Fruit fly (Drosophila melanogaster) whole organism, pupa: ENCODE results near the gene mura.
A peak's percentile ranks its signal among the peaks of the same experiment; 100 is the strongest.

Experiments
- CG10348 ChIP-seq: fragments of 200-800 bp; sonication (Bioruptor generic); IDR thresholded peaks from 2 replicates; pipeline ENCODE4 v1.3.6; 2022; ENCODE audit warnings: missing biosample characterization, missing genetic modification characterization
- CG12605 ChIP-seq: fragments of 200-800 bp; sonication (Bioruptor generic); IDR thresholded peaks from 2 replicates; pipeline ENCODE4 v1.3.6; 2022; ENCODE audit warnings: missing biosample characterization, missing genetic modification characterization
- CG13204 ChIP-seq: fragments of 200-800 bp; sonication (Bioruptor generic); optimal IDR thresholded peaks from 2 replicates; lab custom pipeline; 2018; ENCODE audit warnings: missing biosample characterization, mild to moderate bottlenecking, missing genetic modification characterization, moderate library complexity
- CG14655 ChIP-seq: fragments of 200-800 bp; sonication (Bioruptor generic); optimal IDR thresholded peaks from 3 replicates; lab custom pipeline; 2017; ENCODE audit warnings: mild to moderate bottlenecking, missing biosample characterization, missing genetic modification reagents, missing genetic modification characterization
- CG15710 ChIP-seq: fragments of 200-800 bp; sonication (Bioruptor generic); optimal IDR thresholded peaks from 2 replicates; lab custom pipeline; 2018; ENCODE audit warnings: missing biosample characterization, mild to moderate bottlenecking, missing genetic modification characterization, moderate library complexity
- CG17806 ChIP-seq: fragments of 200-800 bp; sonication (Bioruptor generic); optimal IDR thresholded peaks from 2 replicates; lab custom pipeline; 2018; ENCODE audit warnings: missing biosample characterization, mild to moderate bottlenecking, missing genetic modification characterization, moderate library complexity
- CG32121 ChIP-seq: fragments of 200-800 bp; sonication (Bioruptor generic); IDR thresholded peaks from 2 replicates; pipeline ENCODE4 v1.3.6; 2022; ENCODE audit warnings: missing biosample characterization, missing genetic modification characterization
- CG34367 ChIP-seq: fragments of 200-800 bp; sonication (Bioruptor generic); optimal IDR thresholded peaks from 2 replicates; lab custom pipeline; 2018; ENCODE audit warnings: missing biosample characterization, mild to moderate bottlenecking, missing genetic modification characterization
- CG4496 ChIP-seq: fragments of 200-800 bp; sonication (Bioruptor generic); IDR thresholded peaks from 3 replicates; pipeline ENCODE4 v1.3.6; 2022; ENCODE audit warnings: missing biosample characterization, missing genetic modification characterization
- CG8159 ChIP-seq: fragments of 200-800 bp; sonication (Bioruptor generic); optimal IDR thresholded peaks from 3 replicates; lab custom pipeline; 2018; ENCODE audit warnings: missing biosample characterization, mild to moderate bottlenecking, missing genetic modification characterization, moderate library complexity
- CG8301 ChIP-seq: fragments of 200-800 bp; sonication (Bioruptor generic); optimal IDR thresholded peaks from 2 replicates; lab custom pipeline; 2018; ENCODE audit warnings: missing biosample characterization, mild to moderate bottlenecking, missing genetic modification characterization
- CG9948 ChIP-seq: fragments of 200-800 bp; sonication (Bioruptor generic); optimal IDR thresholded peaks from 2 replicates; lab custom pipeline; 2018; ENCODE audit warnings: missing biosample characterization, mild to moderate bottlenecking, missing genetic modification characterization, moderate library complexity
- D1 ChIP-seq: fragments of 200-800 bp; sonication (Bioruptor generic); optimal IDR thresholded peaks from 2 replicates; lab custom pipeline; 2018; ENCODE audit warnings: missing biosample characterization, mild to moderate bottlenecking, missing genetic modification characterization, moderate library complexity
- EcR ChIP-seq: fragments of 200-800 bp; sonication (Bioruptor generic); optimal IDR thresholded peaks from 3 replicates; lab custom pipeline; 2019; ENCODE audit warnings: missing biosample characterization, missing genetic modification characterization, mild to moderate bottlenecking, moderate library complexity, missing genetic modification reagents
- Ets98B ChIP-seq: fragments of 200-800 bp; sonication (Bioruptor generic); IDR thresholded peaks from 2 replicates; pipeline ENCODE4 v1.3.6; 2022; ENCODE audit warnings: missing biosample characterization, missing genetic modification characterization
- Pif1A ChIP-seq: fragments of 200-800 bp; sonication (Bioruptor generic); optimal IDR thresholded peaks from 3 replicates; lab custom pipeline; 2016; ENCODE audit warnings: missing biosample characterization, missing genetic modification characterization
- Pif1B ChIP-seq: fragments of 200-800 bp; sonication (Bioruptor generic); optimal IDR thresholded peaks from 3 replicates; lab custom pipeline; 2016; ENCODE audit warnings: missing biosample characterization, missing genetic modification characterization
- Snoo ChIP-seq: fragments of 200-800 bp; sonication (Bioruptor generic); optimal IDR thresholded peaks from 3 replicates; lab custom pipeline; 2017; ENCODE audit warnings: missing biosample characterization, mild to moderate bottlenecking, missing genetic modification characterization, inconsistent platforms
- fd96Ca ChIP-seq: fragments of 200-800 bp; sonication (Bioruptor generic); IDR thresholded peaks from 3 replicates; pipeline ENCODE4 v1.3.6; 2022; ENCODE audit warnings: missing biosample characterization, missing genetic modification characterization
- gl ChIP-seq: fragments of 200-800 bp; sonication (Bioruptor generic); optimal IDR thresholded peaks from 2 replicates; lab custom pipeline; 2018; ENCODE audit warnings: missing biosample characterization, mild to moderate bottlenecking, missing genetic modification characterization
- rn ChIP-seq: fragments of 200-800 bp; sonication (Bioruptor generic); IDR thresholded peaks from 2 replicates; pipeline ENCODE4 v1.3.6; 2022; ENCODE audit warnings: missing biosample characterization, missing genetic modification characterization

Gene mura

dm6 chr3R:9529913-9530312 is 21.7 kb downstream of the mura start:
- TF ChIP-seq CG4496 (no peak), Pif1A (GFP tag; lab: Kevin White, UChicago) (no peak), EcR (GFP tag; lab: Kevin White, UChicago) (no peak)

- no peak for TF ChIP-seq Pif1A (GFP tag; lab: Kevin White, UChicago)
- no peak for TF ChIP-seq Pif1B
- TF ChIP-seq CG4496 = no peak
- no peak for TF ChIP-seq CG17806
- no peak for TF ChIP-seq CG12605 (GFP tag; lab: Robert Waterston, UW)
- TF ChIP-seq fd96Ca = no peak
- no peak for TF ChIP-seq CG34367 (tag; lab: Kevin White, UChicago)
- no peak for TF ChIP-seq Snoo (tag; lab: Kevin White, UChicago)
- no peak for TF ChIP-seq CG8301 (tag; lab: Kevin White, UChicago)
- TF ChIP-seq gl (tag; lab: Kevin White, UChicago) = no peak
- TF ChIP-seq Ets98B (GFP tag; lab: Robert Waterston, UW) = no peak
These were observed 22.2 kb downstream of the mura start for dm6 chr3R:9529387-9529897.

dm6 chr3R:9527907-9528842 is 23.4 kb downstream of the mura start:
- TF ChIP-seq Snoo (tag; lab: Kevin White, UChicago) = peak; percentile 79
- no peak for TF ChIP-seq CG15710 (tag; lab: Kevin White, UChicago)
- peak; percentile 84 for TF ChIP-seq CG8301 (tag; lab: Kevin White, UChicago)
- peak; percentile 94 for TF ChIP-seq CG32121 (GFP tag; lab: Robert Waterston, UW)
- TF ChIP-seq CG34367 (tag; lab: Kevin White, UChicago) = no peak
- peak; percentile 80 for TF ChIP-seq rn (GFP tag; lab: Robert Waterston, UW)
- peak; percentile 76 for TF ChIP-seq CG9948 (tag; lab: Kevin White, UChicago)
- peak; percentile 97 for TF ChIP-seq CG4496
- peak; percentile 82 for TF ChIP-seq CG17806
- TF ChIP-seq Ets98B (GFP tag; lab: Robert Waterston, UW) = peak; percentile 96
- TF ChIP-seq fd96Ca = peak; percentile 97
- TF ChIP-seq gl (tag; lab: Kevin White, UChicago) = peak; percentile 62
- TF ChIP-seq CG12605 (GFP tag; lab: Robert Waterston, UW) = peak; percentile 88
- peak; percentile 71 for TF ChIP-seq CG10348 (GFP tag; lab: Robert Waterston, UW)
- no peak for TF ChIP-seq CG13204 (GFP tag; lab: Kevin White, UChicago)
- peak; percentile 91 for TF ChIP-seq Pif1A (GFP tag; lab: Kevin White, UChicago)
- TF ChIP-seq CG14655 (GFP tag; lab: Kevin White, UChicago) = no peak

- TF ChIP-seq CG8301 (tag; lab: Kevin White, UChicago) = no peak
- no peak for TF ChIP-seq CG8159 (tag; lab: Kevin White, UChicago)
- no peak for TF ChIP-seq Snoo (tag; lab: Kevin White, UChicago)
- no peak for TF ChIP-seq Pif1B
- TF ChIP-seq CG34367 (tag; lab: Kevin White, UChicago) = no peak
- no peak for TF ChIP-seq CG15710 (tag; lab: Kevin White, UChicago)
- TF ChIP-seq CG4496 = no peak
- TF ChIP-seq CG9948 (tag; lab: Kevin White, UChicago) = no peak
- TF ChIP-seq CG10348 (GFP tag; lab: Robert Waterston, UW) = no peak
- TF ChIP-seq CG17806 = no peak
These were observed 35.2 kb downstream of the mura start for dm6 chr3R:9516400-9516852.

dm6 chr3R:9515860-9516344 is 35.7 kb downstream of the mura start, which contains the start of the genes mRpL47, CG8176 and Kdm3:
Gene mRpL47, minus strand, starts transcription at chr3R:9515908.
Gene CG8176, plus strand, starts transcription at chr3R:9516007.
Gene Kdm3, plus strand, starts transcription at chr3R:9516007.
- peak; percentile 13 for TF ChIP-seq CG15710 (tag; lab: Kevin White, UChicago)
- no peak for TF ChIP-seq CG12605 (GFP tag; lab: Robert Waterston, UW)

dm6 chr3R:9513052-9513420 is 38.6 kb downstream of the mura start, which contains the start of the genes Ras85D and Rlb1:
Gene Ras85D, minus strand, starts transcription at chr3R:9513067.
Gene Rlb1, plus strand, starts transcription at chr3R:9513327.
- TF ChIP-seq CG15710 (tag; lab: Kevin White, UChicago) (peak; percentile 34), D1 (tag; lab: Kevin White, UChicago) (no peak), Snoo (tag; lab: Kevin White, UChicago) (peak; percentile 23), CG17806 (peak; percentile 19), CG12605 (GFP tag; lab: Robert Waterston, UW) (no peak), CG8159 (tag; lab: Kevin White, UChicago) (peak; percentile 33), CG9948 (tag; lab: Kevin White, UChicago) (peak; percentile 9)
